Worm (Caenorhabditis elegans): Measurements from ENCODE around the gene pdf-2.

Gene pdf-2

ce11 chrX:2152062-2152461 lies 11.1 kb upstream of the pdf-2 start:
- TF ChIP-seq madf-9 (GFP tag; conservative IDR thresholded peaks at IDR 0.05) (no peak), hlh-30 (tag; optimal IDR thresholded peaks at IDR 0.05; ENCODE audit: insufficient read depth) (peak; percentile 23)

- TF ChIP-seq T20F7.1 (GFP tag; optimal IDR thresholded peaks at IDR 0.05) (no peak), unc-62 (GFP tag; optimal IDR thresholded peaks at IDR 0.05 in 1 of 2) (peak in 1 of 2 experiments; percentile 74), unc-62 (tag; optimal IDR thresholded peaks at IDR 0.05) (no peak), ztf-7 (tag; optimal IDR thresholded peaks at IDR 0.05) (no peak), aha-1 (tag) (peak; percentile 97)
Measured at ce11 chrX:2153780-2154179, 9.4 kb upstream of the pdf-2 start.

DNA sequence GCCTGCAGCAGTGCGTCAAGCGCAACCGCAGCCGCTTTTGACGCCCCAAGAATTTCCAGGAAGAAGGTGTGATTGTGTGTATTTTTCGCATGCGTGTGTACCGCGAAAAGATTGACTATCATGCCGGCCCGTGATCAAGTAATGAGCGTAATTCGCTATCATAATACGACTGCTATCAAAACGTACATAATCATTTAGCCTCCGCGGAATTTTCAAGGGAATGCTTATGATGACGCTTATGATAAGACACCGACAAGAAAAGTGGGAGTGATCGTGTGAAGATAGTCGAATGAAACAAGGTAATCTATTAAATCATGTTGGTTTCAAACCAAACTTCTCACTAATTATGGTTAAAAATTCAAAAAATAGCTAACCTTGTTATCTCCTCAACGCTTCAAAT lies 5.3 kb upstream of the pdf-2 start:
- TF ChIP-seq mxl-3 (GFP tag; optimal IDR thresholded peaks at IDR 0.05) (peak; percentile 45), hlh-30 (tag; optimal IDR thresholded peaks at IDR 0.05; ENCODE audit: insufficient read depth) (peak; percentile 23), hlh-11 (tag; optimal IDR thresholded peaks at IDR 0.05) (peak; percentile 20), hmg-1.1 (GFP tag; IDR thresholded peaks at IDR 0.05) (no peak), madf-5 (GFP tag; IDR thresholded peaks at IDR 0.05) (no peak), pqm-1 (tag; optimal IDR thresholded peaks at IDR 0.05) (peak; percentile 11), lin-38 (GFP tag; IDR thresholded peaks at IDR 0.05) (no peak)

DNA sequence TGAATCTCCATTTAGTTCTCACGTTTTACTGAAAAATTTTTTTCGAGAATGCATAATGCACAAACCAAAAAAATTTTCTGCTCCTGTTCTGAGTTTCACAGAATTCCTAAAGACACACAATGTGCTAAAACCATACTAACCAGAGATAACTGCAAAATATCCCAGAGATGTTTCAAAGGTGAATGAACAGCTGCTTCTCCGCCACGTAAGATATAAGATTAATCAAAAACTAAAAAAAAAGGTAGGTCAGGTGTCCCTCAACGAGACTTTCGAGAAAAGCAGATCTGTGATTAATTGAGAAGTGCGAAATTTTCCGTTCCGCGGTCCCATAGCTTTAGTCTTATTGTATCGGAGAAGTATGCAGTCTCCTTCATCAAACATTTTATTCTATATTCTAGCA lies 1.6 kb downstream of the pdf-2 start, which contains the start of gene F48B9.3:
Gene F48B9.3, plus strand, starts transcription at position 301 of the 400 bp plus-strand sequence.
- TF ChIP-seq madf-9 (GFP tag; conservative IDR thresholded peaks at IDR 0.05), result no peak
- no peak for TF ChIP-seq attf-4 (tag; optimal IDR thresholded peaks at IDR 0.05)
- TF ChIP-seq dmd-8 (GFP tag; IDR thresholded peaks at IDR 0.05), result no peak
- no peak for TF ChIP-seq Y48G9A.11 (GFP tag; IDR thresholded peaks at IDR 0.05)
- TF ChIP-seq madf-5 (GFP tag; IDR thresholded peaks at IDR 0.05), result no peak
- TF ChIP-seq mxl-2 (GFP tag; conservative IDR thresholded peaks at IDR 0.05), result no peak
- no peak for TF ChIP-seq fkh-10 (GFP tag; optimal IDR thresholded peaks at IDR 0.05)
- TF ChIP-seq unc-130 (GFP tag; optimal IDR thresholded peaks at IDR 0.05), result no peak
- TF ChIP-seq aha-1 (tag), result no peak
- TF ChIP-seq F10B5.3 (tag; optimal IDR thresholded peaks at IDR 0.05), result no peak

ce11 chrX:2176361-2176880 lies 13.2 kb downstream of the pdf-2 start, which contains the start of gene F48B9.8:
Gene F48B9.8, minus strand, starts transcription at chrX:2176411.
- no peak for TF ChIP-seq unc-39 (tag; optimal IDR thresholded peaks at IDR 0.05)
- TF ChIP-seq lin-15B (tag; optimal IDR thresholded peaks at IDR 0.05), result no peak
- no peak for TF ChIP-seq nhr-28 (tag; optimal IDR thresholded peaks at IDR 0.05)
- TF ChIP-seq dmd-6 (GFP tag; IDR thresholded peaks at IDR 0.05), result no peak
- peak in 1 of 2 experiments; percentile 70 for TF ChIP-seq unc-62 (GFP tag; optimal IDR thresholded peaks at IDR 0.05 in 1 of 2)
- TF ChIP-seq unc-62 (tag; optimal IDR thresholded peaks at IDR 0.05), result no peak
- TF ChIP-seq aha-1 (tag), result no peak
- TF ChIP-seq ZK546.5 (tag; optimal IDR thresholded peaks at IDR 0.05), result no peak
- TF ChIP-seq lsy-2 (tag; optimal IDR thresholded peaks at IDR 0.05), result peak in 1 of 2 experiments; percentile 51
- TF ChIP-seq mes-2 (tag; optimal IDR thresholded peaks at IDR 0.05; ENCODE audit: poor library complexity, severe bottlenecking), result peak; percentile 16
- TF ChIP-seq unc-130 (GFP tag; optimal IDR thresholded peaks at IDR 0.05), result no peak
- no peak for TF ChIP-seq sdz-12 (GFP tag; optimal IDR thresholded peaks at IDR 0.05)
- no peak for TF ChIP-seq nhr-10 (tag; optimal IDR thresholded peaks at IDR 0.05)
- TF ChIP-seq ztf-11 (tag; optimal IDR thresholded peaks at IDR 0.05), result no peak
- no peak for TF ChIP-seq mxl-3 (GFP tag; optimal IDR thresholded peaks at IDR 0.05)
- no peak for TF ChIP-seq F37D6.2 (tag; optimal IDR thresholded peaks at IDR 0.05)
- TF ChIP-seq nhr-6 (tag; optimal IDR thresholded peaks at IDR 0.05), result no peak
- no peak for TF ChIP-seq nhr-41 (GFP tag; IDR thresholded peaks at IDR 0.05)
- no peak for TF ChIP-seq lir-3 (tag; optimal IDR thresholded peaks at IDR 0.05)
- TF ChIP-seq spr-3 (GFP tag; optimal IDR thresholded peaks at IDR 0.05), result no peak
- TF ChIP-seq lin-1 (GFP tag; IDR thresholded peaks at IDR 0.05), result no peak
- no peak for TF ChIP-seq lin-29 (GFP tag; IDR thresholded peaks at IDR 0.05)
- TF ChIP-seq nhr-76 (tag; optimal IDR thresholded peaks at IDR 0.05), result no peak
- peak; percentile 10 for TF ChIP-seq ztf-7 (tag; optimal IDR thresholded peaks at IDR 0.05)
- no peak for TF ChIP-seq ctbp-1 (GFP tag; IDR thresholded peaks at IDR 0.05)
- TF ChIP-seq ceh-32 (tag; optimal IDR thresholded peaks at IDR 0.05; ENCODE audit: poor library complexity), result no peak
- TF ChIP-seq egl-27 (tag; optimal IDR thresholded peaks at IDR 0.05), result no peak
- no peak for TF ChIP-seq F26F4.8 (GFP tag; conservative IDR thresholded peaks at IDR 0.05)

Data from whole organism, L4 larva.